Worm (Caenorhabditis elegans) whole organism, midembryonic: ENCODE results near the gene riok-3.

Source experiments
- T22C8.4 ChIP-seq: fragments of 200-800 bp; sonication (Bioruptor generic); IDR thresholded peaks from 2 replicates; pipeline ENCODE4 v1.3.6; 2022; ENCODE audit warnings: missing genetic modification characterization, missing compliant biosample characterization
- klf-2 ChIP-seq: fragments of 200-800 bp; sonication (Bioruptor generic); conservative IDR thresholded peaks from 2 replicates; pipeline ENCODE4 v1.3.6; 2022; ENCODE audit warnings: missing genetic modification reagents, missing genetic modification characterization, missing compliant biosample characterization
- med-1 ChIP-seq: sonication (generic microtip); optimal IDR thresholded peaks from 2 replicates; lab custom pipeline; 2017; ENCODE audit warnings: missing genetic modification characterization, mild to moderate bottlenecking, missing compliant biosample characterization, antibody characterized with exemption, missing genetic modification reagents; ENCODE audit not compliant: insufficient read depth

- TF ChIP-seq T22C8.4 (GFP tag; lab: Robert Waterston, UW) (peak; percentile 88), med-1 (no peak), klf-2 (no peak)
Measured at ce11 chrIII:9766175-9766574, 38.6 kb downstream of the riok-3 start, which contains the start of gene cbp-1.
